Fruit fly (Drosophila melanogaster) whole organism, embryonic: Measurements from ENCODE around the gene CG7953.

Source experiments
- CG11504 ChIP-seq: fragments of 200-800 bp; sonication (Bioruptor generic); optimal IDR thresholded peaks from 3 replicates; lab custom pipeline; 2019; ENCODE audit warnings: missing biosample characterization, mild to moderate bottlenecking, missing genetic modification characterization, moderate library complexity
- CG15514 ChIP-seq: fragments of 200-800 bp; sonication (Bioruptor generic); optimal IDR thresholded peaks from 3 replicates; lab custom pipeline; 2017; ENCODE audit warnings: missing biosample characterization, missing genetic modification characterization, mild to moderate bottlenecking, moderate library complexity, missing genetic modification reagents
- CG2199 ChIP-seq: fragments of 200-800 bp; sonication (Bioruptor generic); IDR thresholded peaks from 3 replicates; pipeline ENCODE4 v1.3.6; 2022; ENCODE audit warnings: missing biosample characterization, missing genetic modification characterization
- CG32772 ChIP-seq: fragments of 200-800 bp; sonication (Bioruptor generic); IDR thresholded peaks from 2 replicates; pipeline ENCODE4 v1.3.6; 2022; ENCODE audit warnings: missing biosample characterization, missing genetic modification characterization
- CG3407 ChIP-seq: fragments of 200-800 bp; sonication (Bioruptor generic); optimal IDR thresholded peaks from 2 replicates; lab custom pipeline; 2018; ENCODE audit warnings: missing biosample characterization, mild to moderate bottlenecking, missing genetic modification characterization
- CG34224 ChIP-seq: fragments of 200-800 bp; sonication (Bioruptor generic); IDR thresholded peaks from 3 replicates; pipeline ENCODE4 v1.3.6; 2022; ENCODE audit warnings: missing biosample characterization, missing genetic modification characterization; ENCODE audit not compliant: partially characterized antibody
- CG4360 ChIP-seq: fragments of 200-800 bp; sonication (Bioruptor generic); IDR thresholded peaks from 2 replicates; pipeline ENCODE4 v1.3.6; 2022; ENCODE audit warnings: missing biosample characterization, missing genetic modification characterization
- CG4707 ChIP-seq: fragments of 200-800 bp; sonication (Bioruptor generic); optimal IDR thresholded peaks from 2 replicates; lab custom pipeline; 2018; ENCODE audit warnings: missing biosample characterization, mild to moderate bottlenecking, missing genetic modification characterization, moderate library complexity
- CG4854 ChIP-seq: fragments of 200-800 bp; sonication (Bioruptor generic); optimal IDR thresholded peaks from 2 replicates; lab custom pipeline; 2016; ENCODE audit warnings: missing biosample characterization, missing genetic modification characterization, inconsistent platforms
- CG5953 ChIP-seq: fragments of 200-800 bp; sonication (Bioruptor generic); IDR thresholded peaks from 2 replicates; pipeline ENCODE4 v1.3.6; 2022; ENCODE audit warnings: missing biosample characterization, missing genetic modification characterization
- CG6765 ChIP-seq: fragments of 200-800 bp; sonication (Bioruptor generic); optimal IDR thresholded peaks from 3 replicates; lab custom pipeline; 2017; ENCODE audit warnings: missing biosample characterization, mild to moderate bottlenecking, missing genetic modification characterization
- CG6854 ChIP-seq: fragments of 200-800 bp; sonication (Bioruptor generic); optimal IDR thresholded peaks from 3 replicates; lab custom pipeline; 2017; ENCODE audit warnings: missing biosample characterization, mild to moderate bottlenecking, missing genetic modification characterization
- CG7987 ChIP-seq: fragments of 200-800 bp; sonication (Bioruptor generic); optimal IDR thresholded peaks from 2 replicates; lab custom pipeline; 2018; ENCODE audit warnings: missing biosample characterization, mild to moderate bottlenecking, missing genetic modification characterization, moderate library complexity
- Dad ChIP-seq: fragments of 200-800 bp; sonication (Bioruptor generic); optimal IDR thresholded peaks from 3 replicates; lab custom pipeline; 2016; ENCODE audit warnings: missing biosample characterization, missing genetic modification characterization
- Dfd ChIP-seq, 2 experiments: fragments of >200 bp; optimal IDR thresholded peaks; 2 replicates each; lab custom pipeline; 2017; ENCODE audit warnings: missing biosample characterization in 2 of 2, missing genetic modification characterization in 2 of 2
- Drgx ChIP-seq: fragments of 200-800 bp; sonication (Bioruptor generic); IDR thresholded peaks from 2 replicates; pipeline ENCODE4 v1.3.6; 2022; ENCODE audit warnings: missing biosample characterization, missing genetic modification characterization
- Gsc ChIP-seq: fragments of 200-800 bp; sonication (Bioruptor generic); IDR thresholded peaks from 2 replicates; pipeline ENCODE4 v1.3.6; 2022; ENCODE audit warnings: missing biosample characterization, missing genetic modification characterization
- HHEX ChIP-seq: fragments of 200-800 bp; sonication (Bioruptor generic); optimal IDR thresholded peaks from 3 replicates; lab custom pipeline; 2017; ENCODE audit warnings: missing biosample characterization, mild to moderate bottlenecking, missing genetic modification characterization, missing genetic modification reagents
- HLH54F ChIP-seq: fragments of 200-800 bp; sonication (Bioruptor generic); optimal IDR thresholded peaks from 3 replicates; lab custom pipeline; 2016; ENCODE audit warnings: missing biosample characterization, missing genetic modification characterization
- Hmr ChIP-seq: fragments of 200-800 bp; sonication (Bioruptor generic); optimal IDR thresholded peaks from 3 replicates; lab custom pipeline; 2017; ENCODE audit warnings: mild to moderate bottlenecking, missing biosample characterization, missing genetic modification reagents, missing genetic modification characterization
- Hr3 ChIP-seq: fragments of 200-800 bp; sonication (Bioruptor generic); optimal IDR thresholded peaks from 3 replicates; lab custom pipeline; 2016; ENCODE audit warnings: missing biosample characterization, missing genetic modification characterization
- Hr78 ChIP-seq, 2 experiments: fragments of 200-800 bp in 1 of 2; fragments of >200 bp in 1 of 2; sonication (Bioruptor generic) in 1 of 2; optimal IDR thresholded peaks; 2 replicates each; lab custom pipeline; 2017 to 2019; ENCODE audit warnings: missing biosample characterization in 2 of 2, missing genetic modification characterization in 2 of 2, mild to moderate bottlenecking in 1 of 2, moderate library complexity in 1 of 2
- Kr ChIP-seq: fragments of 200-800 bp; sonication (Bioruptor generic); optimal IDR thresholded peaks from 2 replicates; lab custom pipeline; 2017; ENCODE audit warnings: missing biosample characterization, mild to moderate bottlenecking, missing genetic modification characterization
- MTF-1 ChIP-seq: fragments of 200-800 bp; sonication (Bioruptor generic); optimal IDR thresholded peaks from 2 replicates; lab custom pipeline; 2018; ENCODE audit warnings: missing biosample characterization, mild to moderate bottlenecking, missing genetic modification characterization, borderline replicate concordance
- Nf-YB ChIP-seq: fragments of 200-800 bp; sonication (Bioruptor generic); optimal IDR thresholded peaks from 3 replicates; lab custom pipeline; 2019; ENCODE audit warnings: missing biosample characterization, mild to moderate bottlenecking, missing genetic modification characterization, moderate library complexity
- Opbp ChIP-seq: fragments of 200-800 bp; sonication (Bioruptor generic); IDR thresholded peaks from 3 replicates; pipeline ENCODE4 v1.3.6; 2022; ENCODE audit warnings: missing biosample characterization, missing genetic modification characterization; ENCODE audit not compliant: partially characterized antibody
- PHDP ChIP-seq: fragments of 200-800 bp; sonication (Bioruptor generic); optimal IDR thresholded peaks from 3 replicates; lab custom pipeline; 2018; ENCODE audit warnings: missing biosample characterization, mild to moderate bottlenecking, missing genetic modification characterization, moderate library complexity
- Rfx ChIP-seq: fragments of 200-800 bp; sonication (Bioruptor generic); IDR thresholded peaks from 2 replicates; pipeline ENCODE4 v1.3.6; 2022; ENCODE audit warnings: missing biosample characterization, missing genetic modification characterization
- Stat92E ChIP-seq, 3 experiments: fragments of >200 bp in 2 of 3; fragments of 200-800 bp in 1 of 3; sonication (Bioruptor generic) in 1 of 3; optimal IDR thresholded peaks; 2 replicates each; lab custom pipeline; 2017 to 2019; ENCODE audit warnings: missing biosample characterization in 3 of 3, missing genetic modification characterization in 3 of 3, mild to moderate bottlenecking in 1 of 3, moderate library complexity in 1 of 3
- ara ChIP-seq: fragments of 200-800 bp; sonication (Bioruptor generic); IDR thresholded peaks from 2 replicates; pipeline ENCODE4 v1.3.6; 2022; ENCODE audit warnings: missing biosample characterization, missing genetic modification characterization
- bcd ChIP-seq: fragments of 200-800 bp; sonication (Bioruptor generic); optimal IDR thresholded peaks from 2 replicates; lab custom pipeline; 2017; ENCODE audit warnings: missing biosample characterization, mild to moderate bottlenecking, missing genetic modification characterization
- chinmo ChIP-seq: fragments of 200-800 bp; sonication (Bioruptor generic); IDR thresholded peaks from 4 replicates; pipeline ENCODE4 v1.3.6; 2022; ENCODE audit warnings: missing biosample characterization, missing genetic modification characterization; ENCODE audit not compliant: partially characterized antibody
- croc ChIP-seq: fragments of 200-800 bp; sonication (Bioruptor generic); conservative IDR thresholded peaks from 3 replicates; pipeline ENCODE4 v1.3.6; 2022; ENCODE audit warnings: missing biosample characterization, missing genetic modification characterization
- dpn ChIP-seq, 2 experiments: fragments of 200-800 bp; sonication (Bioruptor generic); optimal IDR thresholded peaks; 3 replicates each; lab custom pipeline; 2016; ENCODE audit warnings: missing biosample characterization in 2 of 2, missing genetic modification characterization in 2 of 2
- eve ChIP-seq, 2 experiments: fragments of >200 bp; optimal IDR thresholded peaks; 2 replicates each; lab custom pipeline; 2017; ENCODE audit warnings: missing biosample characterization in 2 of 2, missing genetic modification characterization in 2 of 2
- fd96Cb ChIP-seq: fragments of 200-800 bp; sonication (Bioruptor generic); optimal IDR thresholded peaks from 2 replicates; lab custom pipeline; 2018; ENCODE audit warnings: missing biosample characterization, mild to moderate bottlenecking, missing genetic modification characterization, moderate library complexity
- her ChIP-seq: fragments of 200-800 bp; sonication (Bioruptor generic); optimal IDR thresholded peaks from 2 replicates; lab custom pipeline; 2016; ENCODE audit warnings: missing biosample characterization, missing genetic modification characterization
- klu ChIP-seq: fragments of 200-800 bp; sonication (Bioruptor generic); IDR thresholded peaks from 2 replicates; pipeline ENCODE4 v1.3.6; 2022; ENCODE audit warnings: missing biosample characterization, missing genetic modification characterization
- knrl ChIP-seq: fragments of 200-800 bp; sonication (Bioruptor generic); IDR thresholded peaks from 3 replicates; pipeline ENCODE4 v1.3.6; 2022; ENCODE audit warnings: missing biosample characterization, missing genetic modification characterization; ENCODE audit not compliant: partially characterized antibody
- lola ChIP-seq, 3 experiments: fragments of >200 bp in 2 of 3; fragments of 200-800 bp in 1 of 3; sonication (Bioruptor generic) in 1 of 3; optimal IDR thresholded peaks; 2 replicates each; lab custom pipeline; 2017 to 2019; ENCODE audit warnings: missing biosample characterization in 3 of 3, missing genetic modification characterization in 3 of 3, mild to moderate bottlenecking in 1 of 3, moderate library complexity in 1 of 3
- oc ChIP-seq: fragments of 200-800 bp; sonication (Bioruptor generic); optimal IDR thresholded peaks from 2 replicates; lab custom pipeline; 2018; ENCODE audit warnings: missing biosample characterization, mild to moderate bottlenecking, missing genetic modification characterization, moderate library complexity
- pan ChIP-seq, 4 experiments: fragments of >200 bp in 3 of 4; fragments of 200-800 bp in 1 of 4; sonication (Bioruptor generic) in 1 of 4; optimal IDR thresholded peaks in 3 of 4; IDR thresholded peaks in 1 of 4; 2 replicates each; pipeline versions ENCODE4 v1.3.6 to Lab custom; 2017 to 2022; ENCODE audit warnings: missing biosample characterization in 2 of 4, missing genetic modification characterization in 2 of 4, mixed read lengths in 1 of 4
- schlank ChIP-seq: fragments of 200-800 bp; sonication (Bioruptor generic); optimal IDR thresholded peaks from 2 replicates; lab custom pipeline; 2018; ENCODE audit warnings: missing biosample characterization, mild to moderate bottlenecking, missing genetic modification characterization
- sob ChIP-seq: fragments of 200-800 bp; sonication (Bioruptor generic); IDR thresholded peaks from 2 replicates; pipeline ENCODE4 v1.3.6; 2022; ENCODE audit warnings: missing biosample characterization, missing genetic modification characterization
- sqz ChIP-seq: fragments of 200-800 bp; sonication (Bioruptor generic); optimal IDR thresholded peaks from 3 replicates; lab custom pipeline; 2018; ENCODE audit warnings: missing biosample characterization, mild to moderate bottlenecking, missing genetic modification characterization
- stwl ChIP-seq: fragments of 200-800 bp; sonication (Bioruptor generic); optimal IDR thresholded peaks from 3 replicates; lab custom pipeline; 2018; ENCODE audit warnings: missing biosample characterization, mild to moderate bottlenecking, missing genetic modification characterization, moderate library complexity
- zen2 ChIP-seq: fragments of 200-800 bp; sonication (Bioruptor generic); IDR thresholded peaks from 3 replicates; pipeline ENCODE4 v1.3.6; 2022; ENCODE audit warnings: missing biosample characterization, missing genetic modification characterization; ENCODE audit not compliant: partially characterized antibody

Gene CG7953

dm6 chr2L:13878801-13879200 lies 31.1 kb downstream of the CG7953 start (continued):
- no peak for TF ChIP-seq schlank (tag; lab: Kevin White, UChicago)
- peak; percentile 51; the same call in 1 of the 2 replicates for TF ChIP-seq sob
- no peak for TF ChIP-seq sqz
- no peak for TF ChIP-seq fd96Cb (tag; lab: Kevin White, UChicago)
- peak; percentile 60 for TF ChIP-seq HHEX (GFP tag; lab: Kevin White, UChicago)
- TF ChIP-seq Nf-YB (GFP tag; lab: Kevin White, UChicago): no peak
- peak; percentile 50 for TF ChIP-seq CG4707 (GFP tag; lab: Kevin White, UChicago)
- TF ChIP-seq Gsc (GFP tag; lab: Robert Waterston, UW): no peak
- no peak for TF ChIP-seq CG5953 (GFP tag; lab: Robert Waterston, UW)
- peak; percentile 19; the same call in 1 of the 3 replicates for TF ChIP-seq CG34224 (GFP tag; lab: Robert Waterston, UW)
- TF ChIP-seq HLH54F (GFP tag; lab: Kevin White, UChicago): peak; percentile 16
- no peak for TF ChIP-seq Hr3
- no peak for TF ChIP-seq Kr (GFP tag; lab: Kevin White, UChicago)
- no peak for TF ChIP-seq bcd (GFP tag; lab: Kevin White, UChicago)
- TF ChIP-seq Hmr (GFP tag; lab: Kevin White, UChicago): peak; percentile 12
- TF ChIP-seq oc (tag; lab: Kevin White, UChicago): peak; percentile 46
- TF ChIP-seq Opbp (GFP tag; lab: Robert Waterston, UW): peak; percentile 71
- TF ChIP-seq Stat92E (GFP tag; optimal IDR thresholded peaks at IDR 0.05; lab: Kevin White, UChicago): peak in 1 of 3 experiments; percentile 47
- peak; percentile 57; the same call in 1 of the 2 replicates for TF ChIP-seq Rfx (GFP tag; lab: Robert Waterston, UW)
- peak; percentile 8 for TF ChIP-seq CG11504 (tag; lab: Kevin White, UChicago)
- peak; percentile 28 for TF ChIP-seq CG15514
- peak in 1 of 2 experiments; percentile 10 for TF ChIP-seq dpn (GFP tag; optimal IDR thresholded peaks at IDR 0.05; lab: Kevin White, UChicago)
- TF ChIP-seq CG6765 (GFP tag; lab: Kevin White, UChicago): peak; percentile 6
- TF ChIP-seq CG4360 (GFP tag; lab: Robert Waterston, UW): 0 out of 2 replicates have a peak, but pooled peaks have one; percentile 27
- TF ChIP-seq knrl (GFP tag; lab: Robert Waterston, UW): peak; percentile 39; the same call in 2 of the 3 replicates
- no peak for TF ChIP-seq Dfd (GFP tag; optimal IDR thresholded peaks at IDR 0.05; lab: Kevin White, UChicago)
- TF ChIP-seq Dad (GFP tag; lab: Kevin White, UChicago): peak; percentile 34
- TF ChIP-seq chinmo: peak; percentile 85; the same call in 3 of the 4 replicates
- TF ChIP-seq CG32772 (GFP tag; lab: Robert Waterston, UW): no peak
- peak; percentile 4 for TF ChIP-seq stwl (tag; lab: Kevin White, UChicago)
- TF ChIP-seq PHDP (tag; lab: Kevin White, UChicago): peak; percentile 17
- TF ChIP-seq pan (optimal IDR thresholded peaks at IDR 0.05; lab: Kevin White, UChicago): no peak
- TF ChIP-seq pan (GFP tag; optimal IDR thresholded peaks at IDR 0.05 in 1 of 2, IDR thresholded peaks at IDR 0.05 in 1 of 2): peak in 1 of 2 experiments; percentile 51
- TF ChIP-seq CG3407 (GFP tag; lab: Kevin White, UChicago): no peak
- TF ChIP-seq CG4854: peak; percentile 52
- TF ChIP-seq CG6854: no peak
- TF ChIP-seq her (GFP tag; lab: Kevin White, UChicago): peak; percentile 43
- no peak for TF ChIP-seq lola (GFP tag; optimal IDR thresholded peaks at IDR 0.05; lab: Kevin White, UChicago)
- peak; percentile 42 for TF ChIP-seq CG7987 (GFP tag; lab: Kevin White, UChicago)
- TF ChIP-seq Drgx (GFP tag; lab: Robert Waterston, UW): peak; percentile 54; the same call in 1 of the 2 replicates
- TF ChIP-seq klu (GFP tag; lab: Robert Waterston, UW): no peak
- TF ChIP-seq zen2 (GFP tag; lab: Robert Waterston, UW): peak; percentile 15; the same call in 1 of the 3 replicates
- peak; percentile 68; the same call in 1 of the 3 replicates for TF ChIP-seq CG2199 (GFP tag; lab: Robert Waterston, UW)
- TF ChIP-seq Hr78 (GFP tag; optimal IDR thresholded peaks at IDR 0.05; lab: Kevin White, UChicago): no peak
- TF ChIP-seq MTF-1 (GFP tag; lab: Kevin White, UChicago): peak; percentile 7
- TF ChIP-seq ara (GFP tag; lab: Robert Waterston, UW): 0 out of 2 replicates have a peak, but pooled peaks have one; percentile 8
- TF ChIP-seq croc: no peak
- TF ChIP-seq eve (GFP tag; optimal IDR thresholded peaks at IDR 0.05; lab: Kevin White, UChicago): peak in 1 of 2 experiments; percentile 7
